Fruit fly (Drosophila melanogaster): ENCODE data around the gene CG15141.

dm6 chr2L:17425005-17425404 lies 14.6 kb downstream of the CG15141 start:
- no peak for TF ChIP-seq psq (optimal IDR thresholded peaks at IDR 0.05)
- TF ChIP-seq usp (GFP tag; optimal IDR thresholded peaks at IDR 0.05): no peak

Measured in whole organism.